Worm (Caenorhabditis elegans): Measurements from ENCODE around the gene R08A2.5.
A peak's percentile ranks its signal among the peaks of the same experiment; 100 is the strongest.

R08A2.5 gene

ce11 chrV:14696604-14697307, 15.7 kb upstream of the R08A2.5 start, which contains the start of gene unc-112 (continued):
- TF ChIP-seq ztf-11 (tag; optimal IDR thresholded peaks at IDR 0.05) = no peak
- TF ChIP-seq hlh-17 (GFP tag; optimal IDR thresholded peaks at IDR 0.05; ENCODE audit: borderline replicate concordance) = no peak
- TF ChIP-seq alr-1 (tag; optimal IDR thresholded peaks at IDR 0.05; ENCODE audit: borderline replicate concordance) = no peak
- TF ChIP-seq Y116A8C.19 (tag; optimal IDR thresholded peaks at IDR 0.05; ENCODE audit: borderline replicate concordance) = no peak
- peak; percentile 75 for TF ChIP-seq fos-1 (tag; optimal IDR thresholded peaks at IDR 0.05)
- TF ChIP-seq unc-62 (GFP tag; optimal IDR thresholded peaks at IDR 0.05) = no peak
- TF ChIP-seq C16A3.4 (tag; optimal IDR thresholded peaks at IDR 0.05) = peak; percentile 52
- no peak for TF ChIP-seq nhr-76 (tag; optimal IDR thresholded peaks at IDR 0.05)
- TF ChIP-seq ama-1 (optimal IDR thresholded peaks at IDR 0.05) = no peak
- peak; percentile 33 for TF ChIP-seq tbx-2 (tag; optimal IDR thresholded peaks at IDR 0.05)
- TF ChIP-seq lin-39 (tag; optimal IDR thresholded peaks at IDR 0.05) = no peak
- TF ChIP-seq xbp-1 (tag; optimal IDR thresholded peaks at IDR 0.05) = peak; percentile 47
- no peak for TF ChIP-seq aha-1 (tag; optimal IDR thresholded peaks at IDR 0.05)
- peak; percentile 12 for TF ChIP-seq lir-3 (tag; optimal IDR thresholded peaks at IDR 0.05; ENCODE audit: poor library complexity)
- TF ChIP-seq nhr-11 (tag; optimal IDR thresholded peaks at IDR 0.05) = peak; percentile 37
- peak; percentile 92 for TF ChIP-seq mep-1 (tag; optimal IDR thresholded peaks at IDR 0.05)
- TF ChIP-seq lin-14 (GFP tag; optimal IDR thresholded peaks at IDR 0.05) = peak; percentile 98
- TF ChIP-seq efl-1 (optimal IDR thresholded peaks at IDR 0.05) = peak; percentile 67 to 75
- peak; percentile 40 to 94 for TF ChIP-seq efl-1 (GFP tag; optimal IDR thresholded peaks at IDR 0.05 in 1 of 2)
- TF ChIP-seq irx-1 (tag; optimal IDR thresholded peaks at IDR 0.05) = no peak
- peak; percentile 18 for TF ChIP-seq F16B12.6 (tag; optimal IDR thresholded peaks at IDR 0.05)
- no peak for TF ChIP-seq sup-37 (GFP tag; optimal IDR thresholded peaks at IDR 0.05)
- TF ChIP-seq snu-23 (GFP tag; optimal IDR thresholded peaks at IDR 0.05) = peak; percentile 84
- no peak for TF ChIP-seq tlp-1 (tag; optimal IDR thresholded peaks at IDR 0.05)
- TF ChIP-seq sox-4 (tag; optimal IDR thresholded peaks at IDR 0.05) = no peak
- peak; percentile 5 for TF ChIP-seq fkh-10 (GFP tag; optimal IDR thresholded peaks at IDR 0.05)
- TF ChIP-seq nhr-47 (tag; optimal IDR thresholded peaks at IDR 0.05) = no peak
- no peak for TF ChIP-seq ceh-90 (tag; optimal IDR thresholded peaks at IDR 0.05)
- peak; percentile 53 for TF ChIP-seq nhr-90 (tag; optimal IDR thresholded peaks at IDR 0.05; ENCODE audit: poor library complexity)
- no peak for TF ChIP-seq efl-3 (GFP tag; optimal IDR thresholded peaks at IDR 0.05)
- TF ChIP-seq lin-35 (GFP tag; optimal IDR thresholded peaks at IDR 0.05) = peak; percentile 57 to 65
- peak; percentile 85 for TF ChIP-seq nhr-71 (tag; optimal IDR thresholded peaks at IDR 0.05)
- TF ChIP-seq zip-4 (GFP tag; optimal IDR thresholded peaks at IDR 0.05) = no peak
- TF ChIP-seq elt-2 (tag; optimal IDR thresholded peaks at IDR 0.05) = no peak
- no peak for TF ChIP-seq pax-3 (tag; optimal IDR thresholded peaks at IDR 0.05)
- no peak for TF ChIP-seq ceh-63 (GFP tag; optimal IDR thresholded peaks at IDR 0.05)
- peak; percentile 99 for TF ChIP-seq pag-3 (tag; optimal IDR thresholded peaks at IDR 0.05; ENCODE audit: borderline replicate concordance, insufficient read depth)
- peak; percentile 18 for TF ChIP-seq unc-86 (tag; optimal IDR thresholded peaks at IDR 0.05)
- peak; percentile 51 for TF ChIP-seq blmp-1 (tag; optimal IDR thresholded peaks at IDR 0.05)
- TF ChIP-seq nhr-77 (tag; optimal IDR thresholded peaks at IDR 0.05) = no peak
- no peak for TF ChIP-seq nhr-28 (tag; optimal IDR thresholded peaks at IDR 0.05)
- TF ChIP-seq mef-2 (tag; optimal IDR thresholded peaks at IDR 0.05) = no peak
- TF ChIP-seq jun-1 (tag; optimal IDR thresholded peaks at IDR 0.05) = peak; percentile 49
- no peak for TF ChIP-seq unc-30 (tag; optimal IDR thresholded peaks at IDR 0.05)
- TF ChIP-seq ceh-8 (GFP tag; optimal IDR thresholded peaks at IDR 0.05) = no peak
- peak; percentile 46 to 84 for TF ChIP-seq lsy-2 (tag; optimal IDR thresholded peaks at IDR 0.05)
